Fruit fly (Drosophila melanogaster) Kc167 (cell line): ENCODE measurements around the gene CG5080.

Experiments used
- Myc ChIP-seq: fragments of >200 bp; optimal IDR thresholded peaks from 2 replicates; lab custom pipeline; 2017; ENCODE audit warnings: missing external identifiers
- Sin3A ChIP-seq: fragments of >200 bp; optimal IDR thresholded peaks from 2 replicates; lab custom pipeline; 2018; ENCODE audit warnings: missing external identifiers
- h ChIP-seq: fragments of >200 bp; optimal IDR thresholded peaks from 3 replicates; lab custom pipeline; 2018; ENCODE audit warnings: missing external identifiers
- insv ChIP-seq: fragments of >200 bp; optimal IDR thresholded peaks from 3 replicates; lab custom pipeline; 2018; ENCODE audit warnings: missing external identifiers
- psq ChIP-seq: fragments of >200 bp; optimal IDR thresholded peaks from 2 replicates; lab custom pipeline; 2017; ENCODE audit warnings: missing external identifiers
- ttk ChIP-seq: sonication (Bioruptor generic); optimal IDR thresholded peaks from 2 replicates; lab custom pipeline; 2017; ENCODE audit warnings: missing external identifiers

DNA sequence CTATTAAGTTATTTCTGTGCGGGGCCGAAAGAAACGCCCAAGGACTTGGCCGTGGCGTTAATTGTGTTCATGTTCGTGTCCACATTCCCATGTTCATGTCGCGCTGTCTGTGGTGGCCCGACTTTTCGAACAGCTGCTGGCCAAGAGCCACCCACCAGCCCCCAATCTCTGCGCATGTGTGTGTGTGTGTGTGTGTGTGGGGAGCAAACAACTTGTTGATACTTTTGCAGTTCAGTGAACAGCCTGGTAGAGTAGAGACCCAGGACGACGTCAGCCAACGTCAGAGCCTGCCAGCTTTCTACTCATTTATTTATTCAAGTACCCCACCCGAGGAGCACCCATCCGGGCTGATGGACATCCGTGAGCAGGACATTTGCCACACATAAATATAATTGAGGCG is 26.7 kb downstream of the CG5080 start:
- TF ChIP-seq psq (no peak), Myc (lab: Kevin White, UChicago) (no peak), h (lab: Kevin White, UChicago) (no peak), ttk (no peak), Sin3A (no peak), insv (no peak)
